Worm (Caenorhabditis elegans) whole organism, young adult: ENCODE measurements around the gene F10A3.11.

Source experiments
- ama-1 ChIP-seq, 3 experiments: fragments of 150-350 bp in 1 of 3; sonication (generic microtip) in 2 of 3; optimal IDR thresholded peaks; 2 replicates each; lab custom pipeline; 2014 to 2018; ENCODE audit warnings: missing biosample characterization in 2 of 3, missing genetic modification characterization in 2 of 3, missing genetic modification reagents in 2 of 3
- cebp-1 ChIP-seq, 2 experiments: fragments of 200-800 bp in 1 of 2; sonication (Bioruptor generic) in 1 of 2; sonication (generic microtip) in 1 of 2; IDR thresholded peaks in 1 of 2; optimal IDR thresholded peaks in 1 of 2; 2 replicates each; pipeline versions ENCODE4 v1.3.6 to Lab custom; 2017 to 2022; ENCODE audit warnings: missing compliant biosample characterization in 2 of 2, missing genetic modification characterization in 2 of 2, mild to moderate bottlenecking in 1 of 2, missing genetic modification reagents in 1 of 2, moderate library complexity in 1 of 2
- lag-1 ChIP-seq: fragments of 200-800 bp; sonication (Bioruptor generic); IDR thresholded peaks from 2 replicates; pipeline ENCODE4 v1.3.6; 2022; ENCODE audit warnings: missing genetic modification reagents, missing genetic modification characterization, missing compliant biosample characterization
- lin-40 ChIP-seq: sonication (generic microtip); optimal IDR thresholded peaks from 2 replicates; lab custom pipeline; 2016; ENCODE audit warnings: missing genetic modification characterization, mild to moderate bottlenecking, missing compliant biosample characterization, missing genotype, missing genetic modification reagents
- nfya-1 ChIP-seq: sonication (generic microtip); optimal IDR thresholded peaks from 2 replicates; lab custom pipeline; 2017; ENCODE audit warnings: antibody characterized with exemption, missing compliant biosample characterization, missing genetic modification characterization, borderline replicate concordance; ENCODE audit not compliant: insufficient read depth
- rec-8 ChIP-seq, 2 experiments: sonication (generic microtip); optimal IDR thresholded peaks; 2 replicates each; lab custom pipeline; 2016; ENCODE audit warnings: mild to moderate bottlenecking in 2 of 2, missing genetic modification characterization in 2 of 2, missing genetic modification reagents in 2 of 2, missing genotype in 2 of 2, missing biosample characterization in 1 of 2, missing compliant biosample characterization in 1 of 2, moderate library complexity in 1 of 2
- somi-1 ChIP-seq: fragments of 200-800 bp; sonication (Bioruptor generic); optimal IDR thresholded peaks from 2 replicates; lab custom pipeline; 2018; ENCODE audit warnings: mild to moderate bottlenecking, missing genetic modification characterization, missing compliant biosample characterization

DNA sequence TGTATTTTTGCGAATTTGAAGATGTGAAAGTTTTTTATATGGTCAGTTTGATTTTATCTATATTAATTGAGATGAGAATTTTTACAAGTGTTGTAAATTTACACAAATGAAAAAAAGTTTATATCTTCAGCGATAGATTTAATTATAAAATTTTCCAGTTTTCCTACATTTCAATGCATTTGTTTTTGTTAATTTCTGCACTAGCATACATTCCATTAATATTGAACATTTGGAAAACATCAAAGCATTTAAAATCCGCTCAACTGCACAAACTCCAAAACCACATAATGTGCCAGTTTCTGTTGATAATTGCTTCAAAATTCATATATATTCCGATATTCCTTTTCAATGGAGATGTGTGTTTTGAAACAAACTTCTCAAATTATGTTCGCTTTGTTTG is 20.4 kb downstream of the F10A3.11 start, which contains the start of gene srh-277:
- TF ChIP-seq ama-1 (optimal IDR thresholded peaks at IDR 0.05; lab: Kevin White, UChicago), result no peak
- no peak for TF ChIP-seq ama-1 (GFP tag; optimal IDR thresholded peaks at IDR 0.05; lab: Kevin White, UChicago)
- TF ChIP-seq cebp-1 (GFP tag; IDR thresholded peaks at IDR 0.05; lab: Robert Waterston, UW), result no peak
- TF ChIP-seq cebp-1 (tag; optimal IDR thresholded peaks at IDR 0.05; lab: Kevin White, UChicago), result no peak
- TF ChIP-seq rec-8 (tag; optimal IDR thresholded peaks at IDR 0.05; lab: Kevin White, UChicago), result no peak
- TF ChIP-seq lin-40 (tag; lab: Kevin White, UChicago), result no peak
- TF ChIP-seq lag-1 (GFP tag; lab: Robert Waterston, UW), result no peak
- no peak for TF ChIP-seq somi-1 (GFP tag; lab: Kevin White, UChicago)
- no peak for TF ChIP-seq nfya-1 (tag; lab: Kevin White, UChicago)
